Fruit fly (Drosophila melanogaster): ENCODE measurements around the gene homer.

- TF ChIP-seq B-H1 (GFP tag; IDR thresholded peaks at IDR 0.05) (0 out of 3 replicates have a peak, but pooled peaks have one; percentile 32), otp (GFP tag; IDR thresholded peaks at IDR 0.05) (no peak), CG3281 (GFP tag; optimal IDR thresholded peaks at IDR 0.05) (peak; percentile 60)
Observed at dm6 chr2L:6673211-6674012, 49.7 kb downstream of the homer start, which contains the start of gene Spn27A.
